Fruit fly (Drosophila melanogaster): ENCODE data around the gene CG31465.

Gene CG31465

DNA sequence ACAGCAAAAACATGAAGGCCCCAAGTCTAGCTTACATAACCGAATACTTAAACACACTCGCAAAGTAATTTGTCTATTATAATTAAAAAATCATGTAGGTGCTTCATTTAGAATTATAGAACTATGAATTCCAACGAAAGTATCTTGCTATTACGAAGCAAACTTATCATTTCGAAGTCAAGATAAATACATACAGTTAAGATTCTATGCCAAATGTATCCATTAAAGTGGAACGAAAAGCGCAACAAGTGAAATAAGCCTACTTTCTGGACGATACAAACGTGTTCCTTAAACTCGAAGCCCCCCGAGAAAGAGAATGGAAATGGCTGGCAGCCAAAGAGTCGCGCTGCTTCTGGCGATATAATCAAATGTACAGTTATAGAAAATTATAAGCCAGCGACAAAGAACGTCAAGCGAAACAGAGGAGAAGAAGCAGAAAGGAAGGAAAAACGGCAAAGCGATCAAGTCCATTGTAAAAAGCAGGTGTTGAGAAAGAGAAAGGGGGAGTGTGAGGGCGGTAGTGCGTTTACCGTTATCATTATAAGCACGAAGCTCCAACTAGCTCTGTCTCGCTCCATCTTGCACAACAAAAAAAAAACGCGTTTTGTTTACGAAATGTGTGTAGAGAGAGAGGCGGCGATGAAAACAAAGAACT, 27.9 kb upstream of the CG31465 start:
- TF ChIP-seq CG8089 (GFP tag; optimal IDR thresholded peaks at IDR 0.05) (no peak), dpn (GFP tag; optimal IDR thresholded peaks at IDR 0.05) (peak in 1 of 2 experiments; percentile 4), rib (GFP tag; IDR thresholded peaks at IDR 0.05) (no peak), Rfx (GFP tag; IDR thresholded peaks at IDR 0.05) (peak; percentile 49), CG7839 (tag; optimal IDR thresholded peaks at IDR 0.05) (peak; percentile 45), hkb (optimal IDR thresholded peaks at IDR 0.05) (no peak), hkb (GFP tag; IDR thresholded peaks at IDR 0.05) (0 out of 2 replicates have a peak, but pooled peaks have one; percentile 8), Trl (optimal IDR thresholded peaks at IDR 0.05) (no peak), Trl (GFP tag; optimal IDR thresholded peaks at IDR 0.05) (peak; percentile 30), CG4360 (GFP tag; IDR thresholded peaks at IDR 0.05) (0 out of 2 replicates have a peak, but pooled peaks have one; percentile 17), oc (tag; optimal IDR thresholded peaks at IDR 0.05) (no peak), disco-r (GFP tag; optimal IDR thresholded peaks at IDR 0.05) (no peak), CG5953 (GFP tag; IDR thresholded peaks at IDR 0.05) (no peak), crp (GFP tag; optimal IDR thresholded peaks at IDR 0.05) (no peak), grau (tag; optimal IDR thresholded peaks at IDR 0.05) (peak; percentile 39), CG3995 (GFP tag; optimal IDR thresholded peaks at IDR 0.05) (no peak), Hmr (GFP tag; optimal IDR thresholded peaks at IDR 0.05) (peak; percentile 51), BEAF-32 (GFP tag; optimal IDR thresholded peaks at IDR 0.05) (no peak), CG18262 (tag; optimal IDR thresholded peaks at IDR 0.05) (no peak), CG1602 (GFP tag; optimal IDR thresholded peaks at IDR 0.05) (no peak), CG12104 (GFP tag; optimal IDR thresholded peaks at IDR 0.05) (peak; percentile 16), kni (GFP tag; optimal IDR thresholded peaks at IDR 0.05) (peak; percentile 63), Hsf (GFP tag; optimal IDR thresholded peaks at IDR 0.05) (no peak), Ptx1 (GFP tag; IDR thresholded peaks at IDR 0.05) (no peak), CG14710 (tag; optimal IDR thresholded peaks at IDR 0.05) (peak; percentile 4), NC2β (GFP tag; optimal IDR thresholded peaks at IDR 0.05) (no peak), Lim3 (GFP tag; IDR thresholded peaks at IDR 0.05) (no peak), run (tag; optimal IDR thresholded peaks at IDR 0.05) (no peak), bcd (GFP tag; optimal IDR thresholded peaks at IDR 0.05) (peak; percentile 18), Dll (GFP tag; IDR thresholded peaks at IDR 0.05; ENCODE audit: partially characterized antibody) (no peak), phol (tag; optimal IDR thresholded peaks at IDR 0.05) (peak; percentile 15), Fer1 (GFP tag; optimal IDR thresholded peaks at IDR 0.05) (peak; percentile 23), CG6683 (GFP tag; optimal IDR thresholded peaks at IDR 0.05) (no peak), CG4820 (GFP tag; optimal IDR thresholded peaks at IDR 0.05) (no peak), CG11560 (tag; IDR thresholded peaks at IDR 0.05) (no peak), CG15601 (tag; optimal IDR thresholded peaks at IDR 0.05) (no peak), CG33557 (GFP tag; optimal IDR thresholded peaks at IDR 0.05) (no peak), mirr (GFP tag; optimal IDR thresholded peaks at IDR 0.05) (no peak), HLH4C (GFP tag; IDR thresholded peaks at IDR 0.05; ENCODE audit: partially characterized antibody) (no peak), CG15696 (tag; optimal IDR thresholded peaks at IDR 0.05) (no peak), CG10147 (GFP tag; optimal IDR thresholded peaks at IDR 0.05) (peak; percentile 36), CG12155 (GFP tag; optimal IDR thresholded peaks at IDR 0.05) (peak; percentile 10), CG17802 (tag; optimal IDR thresholded peaks at IDR 0.05) (no peak), CG17361 (GFP tag; IDR thresholded peaks at IDR 0.05) (0 out of 3 replicates have a peak, but pooled peaks have one; percentile 31), CG5180 (GFP tag; optimal IDR thresholded peaks at IDR 0.05) (no peak), CG5245 (GFP tag; optimal IDR thresholded peaks at IDR 0.05) (no peak), CG15269 (tag; optimal IDR thresholded peaks at IDR 0.05) (peak; percentile 42), mam (GFP tag; optimal IDR thresholded peaks at IDR 0.05) (peak; percentile 37), mld (GFP tag; IDR thresholded peaks at IDR 0.05; ENCODE audit: partially characterized antibody) (no peak), CG2202 (tag; optimal IDR thresholded peaks at IDR 0.05) (no peak)
